Worm (Caenorhabditis elegans) whole organism, young adult: Measurements from ENCODE around the gene C17F4.3.

Experiments used
- lag-1 ChIP-seq: fragments of 200-800 bp; sonication (Bioruptor generic); IDR thresholded peaks from 2 replicates; pipeline ENCODE4 v1.3.6; 2022; ENCODE audit warnings: missing genetic modification reagents, missing genetic modification characterization, missing compliant biosample characterization
- sea-2 ChIP-seq: fragments of 200-800 bp; sonication (Bioruptor generic); IDR thresholded peaks from 2 replicates; pipeline ENCODE4 v1.3.6; 2022; ENCODE audit warnings: missing genetic modification characterization, missing compliant biosample characterization
- snpc-4 ChIP-seq, 5 experiments: fragments of 150-350 bp in 1 of 5; sonication (generic microtip) in 4 of 5; optimal IDR thresholded peaks; 2 replicates each; lab custom pipeline; 2014 to 2018; ENCODE audit warnings: missing genetic modification characterization in 5 of 5, missing biosample characterization in 3 of 5, antibody characterized with exemption in 2 of 5, mild to moderate bottlenecking in 2 of 5, missing compliant biosample characterization in 2 of 5, missing genotype in 2 of 5, moderate library complexity in 2 of 5, missing genetic modification reagents in 1 of 5

DNA sequence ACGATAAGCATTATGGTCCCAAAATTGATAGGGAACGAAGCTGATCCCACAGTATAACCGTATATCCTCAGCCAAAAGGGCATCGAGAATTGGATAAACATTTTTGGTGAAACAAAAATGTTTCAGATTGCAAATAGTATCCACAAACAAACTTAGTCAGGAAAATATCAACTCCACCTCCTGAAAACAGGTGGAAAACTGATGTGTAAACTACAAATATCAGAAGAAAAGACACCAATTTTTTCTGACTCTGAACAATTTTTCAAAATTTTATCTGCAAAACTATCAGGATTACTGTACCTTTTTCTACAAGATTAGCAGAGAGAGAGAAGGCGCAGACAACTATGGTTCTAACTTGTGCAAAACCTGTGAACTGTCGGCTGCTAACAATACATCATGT is 37.8 kb upstream of the C17F4.3 start, which contains the start of gene sri-53:
- TF ChIP-seq lag-1 (no peak), sea-2 (GFP tag; lab: Robert Waterston, UW) (no peak), snpc-4 (GFP tag; optimal IDR thresholded peaks at IDR 0.05; lab: Kevin White, UChicago) (no peak), snpc-4 (tag; optimal IDR thresholded peaks at IDR 0.05; lab: Kevin White, UChicago) (no peak)
